Worm (Caenorhabditis elegans): ENCODE results near the gene col-166.

The col-166 gene

ce11 chrX:6318803-6319202, 39.0 kb downstream of the col-166 start:
- TF ChIP-seq sox-2 (GFP tag; IDR thresholded peaks at IDR 0.05) (no peak), ceh-19 (GFP tag; optimal IDR thresholded peaks at IDR 0.05) (no peak), pha-4 (tag; optimal IDR thresholded peaks at IDR 0.05) (no peak), F13H6.1 (tag; optimal IDR thresholded peaks at IDR 0.05) (no peak), pag-3 (tag; optimal IDR thresholded peaks at IDR 0.05; ENCODE audit: borderline replicate concordance) (no peak), mec-3 (tag; optimal IDR thresholded peaks at IDR 0.05; ENCODE audit: borderline replicate concordance) (no peak), nhr-232 (tag; optimal IDR thresholded peaks at IDR 0.05) (no peak), ceh-34 (tag; optimal IDR thresholded peaks at IDR 0.05) (no peak), fax-1 (tag; optimal IDR thresholded peaks at IDR 0.05) (no peak), tbx-7 (tag; optimal IDR thresholded peaks at IDR 0.05) (no peak), lin-11 (tag; optimal IDR thresholded peaks at IDR 0.05) (no peak), ama-1 (optimal IDR thresholded peaks at IDR 0.05) (no peak), Y22D7AL.16 (tag; optimal IDR thresholded peaks at IDR 0.05) (no peak), ceh-2 (tag; optimal IDR thresholded peaks at IDR 0.05) (no peak), ref-2 (tag; optimal IDR thresholded peaks at IDR 0.05) (no peak), lim-6 (tag; optimal IDR thresholded peaks at IDR 0.05) (no peak), ceh-30 (tag; optimal IDR thresholded peaks at IDR 0.05) (no peak), hlh-13 (GFP tag; optimal IDR thresholded peaks at IDR 0.05) (no peak)

ce11 chrX:6319546-6319945, 39.7 kb downstream of the col-166 start, which contains the start of gene chtb-3:
TSS of gene chtb-3 (minus strand) at chrX:6319646.
- no peak for TF ChIP-seq unc-42 (tag; optimal IDR thresholded peaks at IDR 0.05)

- TF ChIP-seq unc-42 (tag; optimal IDR thresholded peaks at IDR 0.05) (no peak), mec-3 (tag; optimal IDR thresholded peaks at IDR 0.05; ENCODE audit: borderline replicate concordance) (no peak), T23F11.4 (GFP tag; optimal IDR thresholded peaks at IDR 0.05) (no peak)
These were observed 41.1 kb downstream of the col-166 start for ce11 chrX:6320887-6321286.

ce11 chrX:6321380-6321779, 41.6 kb downstream of the col-166 start:
- no peak for TF ChIP-seq hlh-6 (tag; optimal IDR thresholded peaks at IDR 0.05)
- no peak for TF ChIP-seq ceh-48 (tag; optimal IDR thresholded peaks at IDR 0.05)
- TF ChIP-seq unc-86 (tag; optimal IDR thresholded peaks at IDR 0.05), result no peak
- TF ChIP-seq K09A11.1 (tag; optimal IDR thresholded peaks at IDR 0.05; ENCODE audit: insufficient read depth), result no peak
- no peak for TF ChIP-seq nhr-232 (tag; optimal IDR thresholded peaks at IDR 0.05)
- no peak for TF ChIP-seq fax-1 (tag; optimal IDR thresholded peaks at IDR 0.05)
- TF ChIP-seq mec-3 (tag; optimal IDR thresholded peaks at IDR 0.05; ENCODE audit: borderline replicate concordance), result no peak
- TF ChIP-seq odd-2 (tag; optimal IDR thresholded peaks at IDR 0.05), result no peak
- no peak for TF ChIP-seq K02D7.2 (tag; optimal IDR thresholded peaks at IDR 0.05)
- no peak for TF ChIP-seq dmd-4 (tag; optimal IDR thresholded peaks at IDR 0.05; ENCODE audit: borderline replicate concordance)
- no peak for TF ChIP-seq pha-2 (tag; optimal IDR thresholded peaks at IDR 0.05)
- no peak for TF ChIP-seq ceh-19 (GFP tag; optimal IDR thresholded peaks at IDR 0.05)
- TF ChIP-seq zip-5 (tag; optimal IDR thresholded peaks at IDR 0.05), result no peak
- TF ChIP-seq pha-4 (tag; optimal IDR thresholded peaks at IDR 0.05), result no peak
- no peak for TF ChIP-seq eyg-1 (tag; optimal IDR thresholded peaks at IDR 0.05)

ce11 chrX:6323129-6323528, 43.3 kb downstream of the col-166 start, which contains the start of gene col-167:
TSS of gene col-167 (plus strand) at chrX:6323488.
- TF ChIP-seq pqm-1 (tag; optimal IDR thresholded peaks at IDR 0.05), result no peak
- no peak for TF ChIP-seq pha-2 (tag; optimal IDR thresholded peaks at IDR 0.05)
- TF ChIP-seq odd-2 (tag; optimal IDR thresholded peaks at IDR 0.05), result no peak
- TF ChIP-seq T23F11.4 (GFP tag; optimal IDR thresholded peaks at IDR 0.05), result no peak
- TF ChIP-seq ceh-45 (GFP tag; IDR thresholded peaks at IDR 0.05), result no peak
- no peak for TF ChIP-seq ref-2 (tag; optimal IDR thresholded peaks at IDR 0.05)
- no peak for TF ChIP-seq fkh-10 (GFP tag; optimal IDR thresholded peaks at IDR 0.05)
- no peak for TF ChIP-seq nhr-232 (tag; optimal IDR thresholded peaks at IDR 0.05)
- no peak for TF ChIP-seq elt-4 (tag; optimal IDR thresholded peaks at IDR 0.05)
- no peak for TF ChIP-seq lin-11 (tag; optimal IDR thresholded peaks at IDR 0.05)
- no peak for TF ChIP-seq ztf-16 (tag; optimal IDR thresholded peaks at IDR 0.05)
- no peak for TF ChIP-seq ceh-9 (tag; optimal IDR thresholded peaks at IDR 0.05)
- TF ChIP-seq lim-6 (tag; optimal IDR thresholded peaks at IDR 0.05), result no peak
- no peak for TF ChIP-seq zip-5 (tag; optimal IDR thresholded peaks at IDR 0.05)
- TF ChIP-seq unc-55 (GFP tag; optimal IDR thresholded peaks at IDR 0.05), result no peak
- TF ChIP-seq dmd-4 (tag; optimal IDR thresholded peaks at IDR 0.05; ENCODE audit: borderline replicate concordance), result no peak
- TF ChIP-seq madf-2 (tag; optimal IDR thresholded peaks at IDR 0.05), result no peak
- no peak for TF ChIP-seq ceh-2 (tag; optimal IDR thresholded peaks at IDR 0.05)
- TF ChIP-seq rnt-1 (tag; optimal IDR thresholded peaks at IDR 0.05), result no peak
- TF ChIP-seq K09A11.1 (tag; optimal IDR thresholded peaks at IDR 0.05; ENCODE audit: insufficient read depth), result no peak
